Worm (Caenorhabditis elegans): ENCODE data around the gene F26A1.3.

The F26A1.3 gene

DNA sequence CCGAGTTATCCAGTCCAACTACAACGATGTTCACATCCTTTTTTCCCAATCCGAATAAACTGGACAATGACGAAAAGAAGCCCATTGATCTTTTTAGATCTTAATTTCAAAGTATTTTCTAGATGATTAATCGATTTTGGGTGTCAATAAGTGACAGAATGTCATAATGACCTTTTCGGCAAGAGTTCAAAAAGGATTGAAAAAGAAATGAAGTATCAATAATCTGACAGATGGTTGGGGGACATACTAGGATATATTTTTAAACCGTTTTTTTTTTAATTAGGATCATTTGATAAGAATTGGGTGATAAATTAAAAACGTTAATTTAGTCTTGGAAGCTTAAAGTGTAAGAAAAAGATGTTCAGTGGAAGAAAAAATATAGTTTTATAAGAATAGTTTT, 12.0 kb upstream of the F26A1.3 start, which contains the start of gene arl-6:
TSS of gene arl-6 (minus strand) at position 101 of the 400 bp plus-strand sequence.
- no peak for TF ChIP-seq pqm-1 (tag; optimal IDR thresholded peaks at IDR 0.05)
- TF ChIP-seq unc-62 (GFP tag; optimal IDR thresholded peaks at IDR 0.05 in 1 of 2): no peak
- TF ChIP-seq unc-62 (tag; optimal IDR thresholded peaks at IDR 0.05): no peak
- no peak for TF ChIP-seq lin-15B (tag; optimal IDR thresholded peaks at IDR 0.05)
- no peak for TF ChIP-seq zip-2 (tag; optimal IDR thresholded peaks at IDR 0.05)
- no peak for TF ChIP-seq set-16 (GFP tag; IDR thresholded peaks at IDR 0.05)
- no peak for TF ChIP-seq pha-4 (GFP tag; IDR thresholded peaks at IDR 0.05)
- no peak for TF ChIP-seq pha-4 (tag; optimal IDR thresholded peaks at IDR 0.05)
- TF ChIP-seq snpc-4 (tag; optimal IDR thresholded peaks at IDR 0.05): no peak

ce11 chrIII:4817240-4817639, 9.5 kb upstream of the F26A1.3 start, which contains the start of gene F26A1.4:
Gene F26A1.4, plus strand, starts transcription at chrIII:4817540.
- TF ChIP-seq Y105C5A.15 (GFP tag; IDR thresholded peaks at IDR 0.05): no peak
- TF ChIP-seq ceh-32 (tag; optimal IDR thresholded peaks at IDR 0.05; ENCODE audit: poor library complexity): no peak
- TF ChIP-seq hmg-1.1 (GFP tag; IDR thresholded peaks at IDR 0.05): no peak
- no peak for TF ChIP-seq dmd-8 (GFP tag; IDR thresholded peaks at IDR 0.05)

- no peak for TF ChIP-seq lin-39 (tag; optimal IDR thresholded peaks at IDR 0.05)
- TF ChIP-seq zip-11 (GFP tag; IDR thresholded peaks at IDR 0.05): no peak
- no peak for TF ChIP-seq fos-1 (tag; optimal IDR thresholded peaks at IDR 0.05)
- no peak for TF ChIP-seq dpl-1 (GFP tag; optimal IDR thresholded peaks at IDR 0.05)
- no peak for TF ChIP-seq F44E2.7 (GFP tag; IDR thresholded peaks at IDR 0.05)
- TF ChIP-seq lir-3 (tag; optimal IDR thresholded peaks at IDR 0.05): no peak
- TF ChIP-seq ZK546.5 (tag; optimal IDR thresholded peaks at IDR 0.05): no peak
Measured at ce11 chrIII:4819843-4820242, 6.9 kb upstream of the F26A1.3 start, which contains the start of gene F26A1.7. Gene F26A1.7, minus strand, starts transcription at chrIII:4819943.

DNA sequence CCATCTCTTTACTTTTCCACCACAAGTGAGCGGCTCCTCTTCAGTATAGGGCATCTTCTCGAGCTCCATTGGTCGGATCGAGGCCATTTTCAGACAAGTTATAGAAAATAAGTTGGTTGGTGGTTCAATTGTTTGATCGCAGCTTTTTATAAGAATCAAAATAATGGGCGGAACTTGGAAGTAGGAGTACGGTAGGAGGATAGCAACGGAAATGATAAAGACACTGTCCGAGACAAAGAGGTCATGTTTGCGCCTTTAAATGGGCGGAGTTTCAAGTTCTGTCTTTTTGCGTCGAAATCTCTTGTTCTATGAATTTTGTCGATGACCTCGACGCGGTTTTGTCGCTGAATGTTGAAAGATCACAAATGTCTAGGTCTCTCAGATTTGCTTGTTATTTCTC, 4.6 kb upstream of the F26A1.3 start, which contains the start of gene F26A1.8:
TSS of gene F26A1.8 (minus strand) at position 101 of the 400 bp plus-strand sequence.
- TF ChIP-seq ces-1 (GFP tag; optimal IDR thresholded peaks at IDR 0.05): no peak
- no peak for TF ChIP-seq jun-1 (tag; optimal IDR thresholded peaks at IDR 0.05)
- no peak for TF ChIP-seq Y105C5A.15 (GFP tag; IDR thresholded peaks at IDR 0.05)
- no peak for TF ChIP-seq hlh-30 (tag; optimal IDR thresholded peaks at IDR 0.05; ENCODE audit: insufficient read depth)

ce11 chrIII:4829440-4829839, 2.7 kb downstream of the F26A1.3 start, which contains the start of gene F26A1.9:
Gene F26A1.9, minus strand, starts transcription at chrIII:4829540.
- TF ChIP-seq sdz-12 (GFP tag; optimal IDR thresholded peaks at IDR 0.05): no peak
- TF ChIP-seq T20F7.1 (GFP tag; optimal IDR thresholded peaks at IDR 0.05): no peak
- TF ChIP-seq hlh-30 (tag; optimal IDR thresholded peaks at IDR 0.05; ENCODE audit: insufficient read depth): no peak
- TF ChIP-seq dve-1 (tag; optimal IDR thresholded peaks at IDR 0.05; ENCODE audit: insufficient read depth): no peak
- TF ChIP-seq zfp-2 (tag; optimal IDR thresholded peaks at IDR 0.05): no peak
- TF ChIP-seq pha-4 (GFP tag; IDR thresholded peaks at IDR 0.05): no peak
- no peak for TF ChIP-seq pha-4 (tag; optimal IDR thresholded peaks at IDR 0.05)
- TF ChIP-seq lir-3 (tag; optimal IDR thresholded peaks at IDR 0.05): no peak
- no peak for TF ChIP-seq ama-1 (optimal IDR thresholded peaks at IDR 0.05)
- TF ChIP-seq ceh-32 (tag; optimal IDR thresholded peaks at IDR 0.05; ENCODE audit: poor library complexity): no peak
- no peak for TF ChIP-seq ceh-62 (tag; optimal IDR thresholded peaks at IDR 0.05)
- no peak for TF ChIP-seq spr-3 (GFP tag; optimal IDR thresholded peaks at IDR 0.05)
- TF ChIP-seq zip-11 (GFP tag; IDR thresholded peaks at IDR 0.05): no peak
- TF ChIP-seq Y5F2A.4 (GFP tag; optimal IDR thresholded peaks at IDR 0.05): no peak
- TF ChIP-seq nhr-102 (tag; optimal IDR thresholded peaks at IDR 0.05): no peak
- TF ChIP-seq F10B5.3 (tag; optimal IDR thresholded peaks at IDR 0.05): no peak
- TF ChIP-seq Y105C5A.15 (GFP tag; IDR thresholded peaks at IDR 0.05): no peak
- no peak for TF ChIP-seq tra-1 (GFP tag; IDR thresholded peaks at IDR 0.05)
- TF ChIP-seq egl-27 (tag; optimal IDR thresholded peaks at IDR 0.05): no peak
- no peak for TF ChIP-seq ceh-20 (GFP tag; IDR thresholded peaks at IDR 0.05)
- no peak for TF ChIP-seq gei-8 (GFP tag; optimal IDR thresholded peaks at IDR 0.05)
